Fruit fly (Drosophila melanogaster): ENCODE data around the gene CG16782.
A peak's percentile ranks its signal among the peaks of the same experiment; 100 is the strongest.

The CG16782 gene

dm6 chrX:3454715-3455114, 5.3 kb downstream of the CG16782 start (continued):
- TF ChIP-seq E2f2 (GFP tag; IDR thresholded peaks at IDR 0.05) (no peak), luna (GFP tag; optimal IDR thresholded peaks at IDR 0.05) (no peak), otp (GFP tag; IDR thresholded peaks at IDR 0.05) (0 out of 3 replicates have a peak, but pooled peaks have one; percentile 40), exex (tag; optimal IDR thresholded peaks at IDR 0.05) (no peak), CG6654 (GFP tag; optimal IDR thresholded peaks at IDR 0.05) (no peak)

DNA sequence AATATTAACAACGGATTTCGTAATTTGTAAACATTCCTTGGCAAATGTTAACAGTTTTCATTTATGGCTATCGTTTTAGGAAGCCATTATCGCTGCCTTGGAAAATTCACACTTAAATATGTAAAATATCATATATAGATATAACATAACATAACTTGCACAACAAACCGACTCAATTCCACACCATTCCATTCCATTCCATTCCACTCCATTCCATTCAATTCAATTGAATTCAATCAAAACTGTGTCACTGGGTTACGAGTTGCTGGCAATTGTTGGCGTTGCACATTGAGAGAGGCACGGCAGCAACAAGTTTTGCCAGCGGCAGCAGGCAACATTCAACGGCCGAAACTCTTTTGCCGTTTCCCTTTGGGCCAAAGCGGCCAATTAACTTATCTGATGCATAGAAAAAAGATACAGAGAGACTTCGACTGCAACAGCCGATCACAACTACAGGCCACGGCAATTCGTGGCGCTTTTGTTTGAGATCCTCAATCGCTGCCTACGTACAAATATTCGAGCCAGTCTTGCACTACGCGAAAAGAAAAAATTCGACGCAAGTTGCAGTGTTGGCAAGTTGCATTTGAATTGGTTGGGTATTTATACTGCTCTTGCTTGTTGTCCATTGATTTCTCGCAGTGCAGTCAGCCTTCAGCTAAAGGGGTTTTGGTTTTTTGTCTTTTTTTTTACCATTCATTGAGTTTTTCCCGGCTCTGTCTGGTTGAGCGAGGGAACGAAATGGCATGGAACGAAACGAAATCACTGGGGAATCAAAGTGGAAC, 6.8 kb downstream of the CG16782 start:
- TF ChIP-seq z (GFP tag; IDR thresholded peaks at IDR 0.05), result 0 out of 3 replicates have a peak, but pooled peaks have one; percentile 19
- TF ChIP-seq corto (GFP tag; optimal IDR thresholded peaks at IDR 0.05), result no peak
- TF ChIP-seq CG6683 (GFP tag; optimal IDR thresholded peaks at IDR 0.05), result no peak
- no peak for TF ChIP-seq nerfin-2 (GFP tag; IDR thresholded peaks at IDR 0.05; ENCODE audit: partially characterized antibody)
- no peak for TF ChIP-seq tap (tag; optimal IDR thresholded peaks at IDR 0.05)
- TF ChIP-seq ci (GFP tag; IDR thresholded peaks at IDR 0.05), result 0 out of 3 replicates have a peak, but pooled peaks have one; percentile 20
- TF ChIP-seq MBD-R2 (GFP tag; IDR thresholded peaks at IDR 0.05), result no peak
- TF ChIP-seq lov (optimal IDR thresholded peaks at IDR 0.05), result no peak
- no peak for TF ChIP-seq lov (GFP tag; IDR thresholded peaks at IDR 0.05)
- TF ChIP-seq CG18011 (GFP tag; optimal IDR thresholded peaks at IDR 0.05), result no peak
- no peak for TF ChIP-seq twi (tag; optimal IDR thresholded peaks at IDR 0.05)
- no peak for TF ChIP-seq CG9727 (GFP tag; optimal IDR thresholded peaks at IDR 0.05)
- TF ChIP-seq zf30C (GFP tag; optimal IDR thresholded peaks at IDR 0.05), result no peak
- TF ChIP-seq CG15011 (GFP tag; optimal IDR thresholded peaks at IDR 0.05), result no peak
- TF ChIP-seq Dp (GFP tag; optimal IDR thresholded peaks at IDR 0.05), result no peak
- TF ChIP-seq CG15073 (GFP tag; optimal IDR thresholded peaks at IDR 0.05), result no peak
- no peak for TF ChIP-seq Adf1 (GFP tag; IDR thresholded peaks at IDR 0.05)
- TF ChIP-seq CG18476 (GFP tag; optimal IDR thresholded peaks at IDR 0.05), result no peak
- TF ChIP-seq Dref (GFP tag; IDR thresholded peaks at IDR 0.05), result no peak
- no peak for TF ChIP-seq Atf-2 (GFP tag; optimal IDR thresholded peaks at IDR 0.05)
- TF ChIP-seq D (optimal IDR thresholded peaks at IDR 0.05), result no peak
- no peak for TF ChIP-seq D (GFP tag; optimal IDR thresholded peaks at IDR 0.05)
- TF ChIP-seq CG13296 (GFP tag; optimal IDR thresholded peaks at IDR 0.05), result no peak
- TF ChIP-seq CG31388 (GFP tag; optimal IDR thresholded peaks at IDR 0.05), result no peak
- no peak for TF ChIP-seq maf-S (GFP tag; optimal IDR thresholded peaks at IDR 0.05)
- TF ChIP-seq CG8290 (GFP tag; optimal IDR thresholded peaks at IDR 0.05), result no peak
- no peak for TF ChIP-seq CG8290 (tag; optimal IDR thresholded peaks at IDR 0.05)
- no peak for TF ChIP-seq org-1 (GFP tag; optimal IDR thresholded peaks at IDR 0.05)
- TF ChIP-seq CG3838 (GFP tag; optimal IDR thresholded peaks at IDR 0.05), result no peak
- no peak for TF ChIP-seq CG6254 (GFP tag; optimal IDR thresholded peaks at IDR 0.05)
- no peak for TF ChIP-seq tna (GFP tag; IDR thresholded peaks at IDR 0.05; ENCODE audit: partially characterized antibody)
- no peak for TF ChIP-seq CG12219 (GFP tag; optimal IDR thresholded peaks at IDR 0.05)
- no peak for TF ChIP-seq gcm2 (GFP tag; optimal IDR thresholded peaks at IDR 0.05)
- no peak for TF ChIP-seq exex (tag; optimal IDR thresholded peaks at IDR 0.05)
- no peak for TF ChIP-seq gem (tag; optimal IDR thresholded peaks at IDR 0.05)
- TF ChIP-seq Ets65A (GFP tag), result peak; percentile 57
- no peak for TF ChIP-seq Rfx (GFP tag; IDR thresholded peaks at IDR 0.05)
- 0 out of 2 replicates have a peak, but pooled peaks have one; percentile 5 for TF ChIP-seq CG43689 (GFP tag; IDR thresholded peaks at IDR 0.05)
- TF ChIP-seq CG17359 (tag; optimal IDR thresholded peaks at IDR 0.05), result peak; percentile 1
- no peak for TF ChIP-seq bab2 (GFP tag; optimal IDR thresholded peaks at IDR 0.05)
- TF ChIP-seq ranshi (GFP tag; IDR thresholded peaks at IDR 0.05), result no peak
- TF ChIP-seq eyg (GFP tag; optimal IDR thresholded peaks at IDR 0.05), result no peak
- TF ChIP-seq CG14050 (GFP tag; IDR thresholded peaks at IDR 0.05), result no peak
- TF ChIP-seq ttk (GFP tag; IDR thresholded peaks at IDR 0.05), result no peak; the same call in 1 of the 2 replicates
- no peak for TF ChIP-seq CG15696 (tag; optimal IDR thresholded peaks at IDR 0.05)
